Fruit fly (Drosophila melanogaster): ENCODE data around the gene Rack1.
"Not testable (repeated sequence)": the region's sequence is repeated elsewhere in the genome, so short reads cannot be mapped to it uniquely, and the experiment has no call there.

Rack1 gene

dm6 chr2L:7827045-7828004 lies at the start of gene Rack1, which contains the start of gene mts:
TSS of gene Rack1 (minus strand) at chr2L:7827315.
TSS of gene mts (plus strand) at chr2L:7827650.
- TF ChIP-seq ttk (optimal IDR thresholded peaks at IDR 0.05) (no peak), insv (optimal IDR thresholded peaks at IDR 0.05) (no peak), h (optimal IDR thresholded peaks at IDR 0.05) (no peak)

- TF ChIP-seq ttk (optimal IDR thresholded peaks at IDR 0.05) = no peak
- no peak for TF ChIP-seq insv (optimal IDR thresholded peaks at IDR 0.05)
- TF ChIP-seq Myc (optimal IDR thresholded peaks at IDR 0.05) = no peak
- TF ChIP-seq Sin3A (optimal IDR thresholded peaks at IDR 0.05) = no peak
- TF ChIP-seq h (optimal IDR thresholded peaks at IDR 0.05) = no peak
- no peak for TF ChIP-seq psq (optimal IDR thresholded peaks at IDR 0.05)
Measured at dm6 chr2L:7876520-7877232, 49.6 kb upstream of the Rack1 start.

- TF ChIP-seq psq (optimal IDR thresholded peaks at IDR 0.05) = no peak
- TF ChIP-seq Myc (optimal IDR thresholded peaks at IDR 0.05) = no peak
- no peak for TF ChIP-seq insv (optimal IDR thresholded peaks at IDR 0.05)
- no peak for TF ChIP-seq ttk (optimal IDR thresholded peaks at IDR 0.05)
- TF ChIP-seq Sin3A (optimal IDR thresholded peaks at IDR 0.05) = no peak
- TF ChIP-seq h (optimal IDR thresholded peaks at IDR 0.05) = no peak
Measured at dm6 chr2L:7875676-7876075, 48.6 kb upstream of the Rack1 start.

dm6 chr2L:7872680-7873079 lies 45.6 kb upstream of the Rack1 start:
- TF ChIP-seq Myc (optimal IDR thresholded peaks at IDR 0.05) = no peak
- TF ChIP-seq psq (optimal IDR thresholded peaks at IDR 0.05) = no peak
- TF ChIP-seq insv (optimal IDR thresholded peaks at IDR 0.05) = no peak
- TF ChIP-seq h (optimal IDR thresholded peaks at IDR 0.05) = no peak
- TF ChIP-seq ttk (optimal IDR thresholded peaks at IDR 0.05) = no peak
- TF ChIP-seq Sin3A (optimal IDR thresholded peaks at IDR 0.05) = no peak

dm6 chr2L:7871821-7872524 lies 44.9 kb upstream of the Rack1 start:
- TF ChIP-seq insv (optimal IDR thresholded peaks at IDR 0.05) (no peak), Myc (optimal IDR thresholded peaks at IDR 0.05) (no peak), ttk (optimal IDR thresholded peaks at IDR 0.05) (no peak), psq (optimal IDR thresholded peaks at IDR 0.05) (no peak), h (optimal IDR thresholded peaks at IDR 0.05) (no peak), Sin3A (optimal IDR thresholded peaks at IDR 0.05) (no peak)

dm6 chr2L:7871332-7871731 lies 44.2 kb upstream of the Rack1 start, which contains the start of gene Proc:
TSS of gene Proc (minus strand) at chr2L:7871432.
- TF ChIP-seq h (optimal IDR thresholded peaks at IDR 0.05) = no peak
- no peak for TF ChIP-seq ttk (optimal IDR thresholded peaks at IDR 0.05)
- TF ChIP-seq Sin3A (optimal IDR thresholded peaks at IDR 0.05) = no peak
- TF ChIP-seq insv (optimal IDR thresholded peaks at IDR 0.05) = no peak
- no peak for TF ChIP-seq psq (optimal IDR thresholded peaks at IDR 0.05)
- no peak for TF ChIP-seq Myc (optimal IDR thresholded peaks at IDR 0.05)

- no peak for TF ChIP-seq Myc (optimal IDR thresholded peaks at IDR 0.05)
- no peak for TF ChIP-seq insv (optimal IDR thresholded peaks at IDR 0.05)
- no peak for TF ChIP-seq psq (optimal IDR thresholded peaks at IDR 0.05)
Measured at dm6 chr2L:7870212-7870611, 43.1 kb upstream of the Rack1 start.

- TF ChIP-seq Myc (optimal IDR thresholded peaks at IDR 0.05) = no peak
- TF ChIP-seq Sin3A (optimal IDR thresholded peaks at IDR 0.05) = no peak
- TF ChIP-seq insv (optimal IDR thresholded peaks at IDR 0.05) = no peak
- TF ChIP-seq h (optimal IDR thresholded peaks at IDR 0.05) = no peak
Measured at dm6 chr2L:7868608-7869007, 41.5 kb upstream of the Rack1 start.

- TF ChIP-seq h (optimal IDR thresholded peaks at IDR 0.05) = no peak
- TF ChIP-seq psq (optimal IDR thresholded peaks at IDR 0.05) = no peak
- no peak for TF ChIP-seq ttk (optimal IDR thresholded peaks at IDR 0.05)
- no peak for TF ChIP-seq insv (optimal IDR thresholded peaks at IDR 0.05)
- no peak for TF ChIP-seq Sin3A (optimal IDR thresholded peaks at IDR 0.05)
- TF ChIP-seq Myc (optimal IDR thresholded peaks at IDR 0.05) = no peak
Measured at dm6 chr2L:7861733-7862132, 34.6 kb upstream of the Rack1 start.

- no peak for TF ChIP-seq insv (optimal IDR thresholded peaks at IDR 0.05)
- no peak for TF ChIP-seq Sin3A (optimal IDR thresholded peaks at IDR 0.05)
- no peak for TF ChIP-seq ttk (optimal IDR thresholded peaks at IDR 0.05)
- TF ChIP-seq psq (optimal IDR thresholded peaks at IDR 0.05) = no peak
- TF ChIP-seq h (optimal IDR thresholded peaks at IDR 0.05) = no peak
- TF ChIP-seq Myc (optimal IDR thresholded peaks at IDR 0.05) = no peak
Measured at dm6 chr2L:7860739-7861138, 33.6 kb upstream of the Rack1 start, which contains the start of gene TwdlE. TSS of gene TwdlE (minus strand) at chr2L:7860839.

dm6 chr2L:7856380-7857127 lies 29.4 kb upstream of the Rack1 start, which contains the start of gene lectin-28C:
TSS of gene lectin-28C (plus strand) at chr2L:7857077.
- not testable (repeated sequence) for TF ChIP-seq ttk, Sin3A, insv (optimal IDR thresholded peaks at IDR 0.05)

All from Kc167 (cell line).